Worm (Caenorhabditis elegans) whole organism, mixed stage, embryonic: ENCODE results near the gene ZK1128.1.

Experiments
- M03D4.4 ChIP-seq: sonication (generic microtip); optimal IDR thresholded peaks from 2 replicates; lab custom pipeline; 2017; ENCODE audit warnings: mild to moderate bottlenecking, missing genetic modification characterization, missing compliant biosample characterization
- bed-3 ChIP-seq: fragments of 200-800 bp; sonication (Bioruptor generic); optimal IDR thresholded peaks from 3 replicates; lab custom pipeline; 2018; ENCODE audit warnings: mild to moderate bottlenecking, missing genetic modification characterization, moderate library complexity, missing compliant biosample characterization
- blmp-1 ChIP-seq: fragments of 150-350 bp; optimal IDR thresholded peaks from 2 replicates; lab custom pipeline; 2014; ENCODE audit warnings: missing biosample characterization, missing genetic modification characterization
- ceh-39 ChIP-seq: fragments of 150-350 bp; optimal IDR thresholded peaks from 2 replicates; lab custom pipeline; 2014; ENCODE audit warnings: missing biosample characterization, missing genetic modification characterization
- ceh-43 ChIP-seq: fragments of 200-800 bp; sonication (Bioruptor generic); optimal IDR thresholded peaks from 2 replicates; lab custom pipeline; 2018; ENCODE audit warnings: mild to moderate bottlenecking, missing genetic modification characterization, moderate library complexity, missing compliant biosample characterization
- ceh-83 ChIP-seq: fragments of 200-800 bp; sonication (Bioruptor generic); optimal IDR thresholded peaks from 2 replicates; lab custom pipeline; 2018; ENCODE audit warnings: mild to moderate bottlenecking, missing genetic modification characterization, missing compliant biosample characterization
- ces-1 ChIP-seq: fragments of 150-350 bp; optimal IDR thresholded peaks from 2 replicates; lab custom pipeline; 2014; ENCODE audit warnings: missing biosample characterization, missing genetic modification reagents, missing genetic modification characterization
- cnd-1 ChIP-seq: fragments of 200-800 bp; sonication (Bioruptor generic); optimal IDR thresholded peaks from 2 replicates; lab custom pipeline; 2018; ENCODE audit warnings: mild to moderate bottlenecking, missing genetic modification characterization, missing compliant biosample characterization
- drap-1 ChIP-seq: fragments of 200-800 bp; sonication (Bioruptor generic); optimal IDR thresholded peaks from 3 replicates; lab custom pipeline; 2018; ENCODE audit warnings: mild to moderate bottlenecking, missing genetic modification characterization, missing compliant biosample characterization
- elt-1 ChIP-seq: sonication (generic microtip); optimal IDR thresholded peaks from 2 replicates; lab custom pipeline; 2017; ENCODE audit warnings: missing genetic modification characterization, mild to moderate bottlenecking, missing compliant biosample characterization, antibody characterized with exemption, moderate library complexity, borderline replicate concordance; ENCODE audit not compliant: insufficient read depth
- elt-3 ChIP-seq: fragments of 150-350 bp; optimal IDR thresholded peaks from 2 replicates; lab custom pipeline; 2014; ENCODE audit warnings: missing biosample characterization, missing genetic modification characterization
- flh-1 ChIP-seq: fragments of 200-800 bp; sonication (Bioruptor generic); optimal IDR thresholded peaks from 2 replicates; lab custom pipeline; 2018; ENCODE audit warnings: mild to moderate bottlenecking, missing genetic modification characterization, moderate library complexity, missing compliant biosample characterization
- ham-2 ChIP-seq: fragments of 200-800 bp; sonication (Bioruptor generic); optimal IDR thresholded peaks from 2 replicates; lab custom pipeline; 2018; ENCODE audit warnings: mild to moderate bottlenecking, missing genetic modification characterization, missing compliant biosample characterization
- hlh-1 ChIP-seq: fragments of 150-350 bp; optimal IDR thresholded peaks from 2 replicates; lab custom pipeline; 2014; ENCODE audit warnings: missing biosample characterization, missing genetic modification reagents, missing genetic modification characterization
- lin-13 ChIP-seq: fragments of 150-350 bp; optimal IDR thresholded peaks from 2 replicates; lab custom pipeline; 2014; ENCODE audit warnings: missing biosample characterization, missing genetic modification characterization
- lsy-2 ChIP-seq: fragments of 150-350 bp; optimal IDR thresholded peaks from 2 replicates; lab custom pipeline; 2014; ENCODE audit warnings: missing biosample characterization, missing genetic modification characterization
- mab-5 ChIP-seq: fragments of 150-350 bp; optimal IDR thresholded peaks from 2 replicates; lab custom pipeline; 2014; ENCODE audit warnings: missing biosample characterization, missing genetic modification characterization
- mep-1 ChIP-seq: fragments of 150-350 bp; optimal IDR thresholded peaks from 2 replicates; lab custom pipeline; 2017; ENCODE audit warnings: missing biosample characterization, missing genetic modification reagents, missing genetic modification characterization, inconsistent platforms
- mls-2 ChIP-seq: sonication (generic microtip); optimal IDR thresholded peaks from 2 replicates; lab custom pipeline; 2016; ENCODE audit warnings: mild to moderate bottlenecking, missing genetic modification characterization, moderate library complexity, missing compliant biosample characterization
- nhr-2 ChIP-seq: fragments of 150-350 bp; optimal IDR thresholded peaks from 2 replicates; lab custom pipeline; 2014; ENCODE audit warnings: missing biosample characterization, missing genetic modification characterization
- nhr-237 ChIP-seq: fragments of 150-350 bp; optimal IDR thresholded peaks from 2 replicates; lab custom pipeline; 2014; ENCODE audit warnings: missing biosample characterization, missing genetic modification characterization
- nhr-28 ChIP-seq: fragments of 150-350 bp; optimal IDR thresholded peaks from 2 replicates; lab custom pipeline; 2014; ENCODE audit warnings: missing biosample characterization, missing genetic modification characterization
- nhr-76 ChIP-seq: sonication (generic microtip); optimal IDR thresholded peaks from 2 replicates; lab custom pipeline; 2017; ENCODE audit warnings: missing biosample characterization, missing genetic modification characterization
- pha-4 ChIP-seq: fragments of 150-350 bp; optimal IDR thresholded peaks from 2 replicates; lab custom pipeline; 2018; ENCODE audit warnings: missing biosample characterization, missing genetic modification reagents, missing genetic modification characterization
- sem-2 ChIP-seq: fragments of 200-800 bp; sonication (Bioruptor generic); optimal IDR thresholded peaks from 2 replicates; lab custom pipeline; 2018; ENCODE audit warnings: mild to moderate bottlenecking, missing genetic modification characterization, missing compliant biosample characterization
- snpc-4 ChIP-seq: fragments of 150-350 bp; optimal IDR thresholded peaks from 2 replicates; lab custom pipeline; 2014; ENCODE audit warnings: missing biosample characterization, missing genetic modification characterization
- sptf-1 ChIP-seq: sonication (generic microtip); optimal IDR thresholded peaks from 2 replicates; lab custom pipeline; 2017; ENCODE audit warnings: mild to moderate bottlenecking, missing genetic modification characterization, moderate library complexity, missing compliant biosample characterization
- tbx-8 ChIP-seq: fragments of 200-800 bp; sonication (Bioruptor generic); optimal IDR thresholded peaks from 2 replicates; lab custom pipeline; 2018; ENCODE audit warnings: mild to moderate bottlenecking, missing genetic modification characterization, moderate library complexity, missing compliant biosample characterization
- unc-120 ChIP-seq: sonication (generic microtip); optimal IDR thresholded peaks from 2 replicates; lab custom pipeline; 2017; ENCODE audit warnings: missing genetic modification characterization, missing compliant biosample characterization; ENCODE audit not compliant: poor library complexity, severe bottlenecking
- unc-39 ChIP-seq: fragments of 150-350 bp; optimal IDR thresholded peaks from 2 replicates; lab custom pipeline; 2014; ENCODE audit warnings: missing biosample characterization, missing genetic modification characterization
- unc-62 ChIP-seq: fragments of 150-350 bp; optimal IDR thresholded peaks from 2 replicates; lab custom pipeline; 2014; ENCODE audit warnings: missing biosample characterization, missing genetic modification reagents, missing genetic modification characterization
- zip-8 ChIP-seq: fragments of 150-350 bp; optimal IDR thresholded peaks from 2 replicates; lab custom pipeline; 2014; ENCODE audit warnings: missing biosample characterization, missing genetic modification characterization
- ztf-11 ChIP-seq: fragments of 150-350 bp; optimal IDR thresholded peaks from 2 replicates; lab custom pipeline; 2014; ENCODE audit warnings: missing biosample characterization, missing genetic modification characterization

ZK1128.1 gene

ce11 chrIII:10136778-10137177 is 22.2 kb upstream of the ZK1128.1 start, which contains the start of gene ZK1128.7:
Gene ZK1128.7 (plus strand): TSS chrIII:10137006.
- peak; percentile 29 for TF ChIP-seq elt-1 (tag; lab: Kevin White, UChicago)
- no peak for TF ChIP-seq hlh-1 (tag; lab: Kevin White, UChicago)
- TF ChIP-seq, all 35 proteins: peak for 1

- TF ChIP-seq cnd-1 (tag; lab: Kevin White, UChicago) (no peak), snpc-4 (tag; lab: Kevin White, UChicago) (no peak), hlh-1 (tag; lab: Kevin White, UChicago) (no peak), nhr-28 (tag; lab: Kevin White, UChicago) (no peak), unc-62 (GFP tag; lab: Kevin White, UChicago) (no peak), blmp-1 (tag; lab: Kevin White, UChicago) (no peak), mep-1 (tag; lab: Kevin White, UChicago) (no peak), nhr-76 (tag; lab: Kevin White, UChicago) (no peak), lsy-2 (tag; lab: Kevin White, UChicago) (no peak), mab-5 (tag; lab: Kevin White, UChicago) (no peak), M03D4.4 (tag; lab: Kevin White, UChicago) (no peak), elt-1 (tag; lab: Kevin White, UChicago) (no peak), elt-3 (tag; lab: Kevin White, UChicago) (no peak), ham-2 (GFP tag; lab: Kevin White, UChicago) (no peak)
- TF ChIP-seq, all 35 proteins: peak for 0
Measured at ce11 chrIII:10134517-10134916, 20.0 kb upstream of the ZK1128.1 start.

- no peak for TF ChIP-seq unc-62 (GFP tag; lab: Kevin White, UChicago)
- no peak for TF ChIP-seq mab-5 (tag; lab: Kevin White, UChicago)
- no peak for TF ChIP-seq blmp-1 (tag; lab: Kevin White, UChicago)
- no peak for TF ChIP-seq ces-1 (GFP tag; lab: Kevin White, UChicago)
- TF ChIP-seq nhr-237 (tag; lab: Kevin White, UChicago) = no peak
- no peak for TF ChIP-seq nhr-76 (tag; lab: Kevin White, UChicago)
- no peak for TF ChIP-seq unc-120 (tag; lab: Kevin White, UChicago)
- no peak for TF ChIP-seq M03D4.4 (tag; lab: Kevin White, UChicago)
- no peak for TF ChIP-seq nhr-28 (tag; lab: Kevin White, UChicago)
- no peak for TF ChIP-seq ceh-43 (GFP tag; lab: Kevin White, UChicago)
- no peak for TF ChIP-seq drap-1 (GFP tag; lab: Kevin White, UChicago)
- no peak for TF ChIP-seq lsy-2 (tag; lab: Kevin White, UChicago)
- no peak for TF ChIP-seq bed-3
Measured at ce11 chrIII:10132495-10133450, 18.2 kb upstream of the ZK1128.1 start.

- TF ChIP-seq M03D4.4 (tag; lab: Kevin White, UChicago) (no peak), mep-1 (tag; lab: Kevin White, UChicago) (no peak), blmp-1 (tag; lab: Kevin White, UChicago) (no peak), ceh-39 (tag; lab: Kevin White, UChicago) (no peak), nhr-237 (tag; lab: Kevin White, UChicago) (no peak), sptf-1 (tag; lab: Kevin White, UChicago) (no peak), zip-8 (tag; lab: Kevin White, UChicago) (no peak), ham-2 (GFP tag; lab: Kevin White, UChicago) (no peak), ceh-83 (no peak)
- TF ChIP-seq, all 35 proteins: peak for 0
Measured at ce11 chrIII:10126375-10126774, 11.8 kb upstream of the ZK1128.1 start.

- TF ChIP-seq sem-2 (GFP tag; lab: Kevin White, UChicago) (no peak), ham-2 (GFP tag; lab: Kevin White, UChicago) (no peak), sptf-1 (tag; lab: Kevin White, UChicago) (peak; percentile 68), nhr-237 (tag; lab: Kevin White, UChicago) (no peak), pha-4 (tag; lab: Kevin White, UChicago) (no peak), elt-3 (tag; lab: Kevin White, UChicago) (no peak), ceh-43 (GFP tag; lab: Kevin White, UChicago) (no peak), mls-2 (tag; lab: Kevin White, UChicago) (peak; percentile 38), bed-3 (no peak), mep-1 (tag; lab: Kevin White, UChicago) (peak; percentile 60), snpc-4 (tag; lab: Kevin White, UChicago) (no peak), unc-62 (GFP tag; lab: Kevin White, UChicago) (no peak), tbx-8 (GFP tag; lab: Kevin White, UChicago) (no peak), unc-39 (tag; lab: Kevin White, UChicago) (no peak), zip-8 (tag; lab: Kevin White, UChicago) (no peak), ztf-11 (no peak), ces-1 (GFP tag; lab: Kevin White, UChicago) (peak; percentile 79), nhr-76 (tag; lab: Kevin White, UChicago) (no peak), flh-1 (no peak), nhr-28 (tag; lab: Kevin White, UChicago) (no peak), nhr-2 (tag; lab: Kevin White, UChicago) (no peak), lsy-2 (tag; lab: Kevin White, UChicago) (peak; percentile 14), cnd-1 (tag; lab: Kevin White, UChicago) (peak; percentile 10), lin-13 (tag; lab: Kevin White, UChicago) (peak; percentile 65), hlh-1 (tag; lab: Kevin White, UChicago) (no peak), unc-120 (tag; lab: Kevin White, UChicago) (peak; percentile 22)
Measured at ce11 chrIII:10123586-10124233, 9.2 kb upstream of the ZK1128.1 start, which contains the start of gene ttll-4. Gene ttll-4 (plus strand): TSS chrIII:10124183.
